Fruit fly (Drosophila melanogaster): ENCODE results near the gene Sol1.

Gene Sol1

dm6 chr3R:12422379-12422975 is 36.4 kb downstream of the Sol1 start, which contains the start of the genes Scgbeta and CG17202 (continued):
- TF ChIP-seq CG1529 (GFP tag; optimal IDR thresholded peaks at IDR 0.05) (no peak), CG31441 (GFP tag; IDR thresholded peaks at IDR 0.05) (no peak), ERR (GFP tag; optimal IDR thresholded peaks at IDR 0.05) (no peak), Dll (GFP tag; IDR thresholded peaks at IDR 0.05; ENCODE audit: partially characterized antibody) (no peak), Med (GFP tag) (peak; percentile 69), CG33557 (GFP tag; optimal IDR thresholded peaks at IDR 0.05) (no peak), CG10462 (GFP tag; optimal IDR thresholded peaks at IDR 0.05) (no peak), CG15011 (GFP tag; optimal IDR thresholded peaks at IDR 0.05) (no peak), ems (GFP tag; optimal IDR thresholded peaks at IDR 0.05) (no peak), Aef1 (GFP tag; IDR thresholded peaks at IDR 0.05) (no peak), dan (GFP tag; IDR thresholded peaks at IDR 0.05) (no peak), hbn (GFP tag; IDR thresholded peaks at IDR 0.05; ENCODE audit: partially characterized antibody) (no peak), CG4617 (GFP tag; optimal IDR thresholded peaks at IDR 0.05; ENCODE audit: borderline replicate concordance) (peak; percentile 84), CG4360 (GFP tag; IDR thresholded peaks at IDR 0.05) (no peak), trem (tag; optimal IDR thresholded peaks at IDR 0.05) (peak; percentile 25), CG3726 (GFP tag; IDR thresholded peaks at IDR 0.05) (no peak), CG31388 (GFP tag; optimal IDR thresholded peaks at IDR 0.05) (no peak), Pdp1 (GFP tag; optimal IDR thresholded peaks at IDR 0.05) (no peak), CG4404 (GFP tag; IDR thresholded peaks at IDR 0.05) (no peak), C15 (GFP tag; IDR thresholded peaks at IDR 0.05) (no peak), CG9609 (GFP tag; optimal IDR thresholded peaks at IDR 0.05) (no peak), B-H1 (GFP tag; IDR thresholded peaks at IDR 0.05) (no peak), hkb (optimal IDR thresholded peaks at IDR 0.05) (no peak), hkb (GFP tag; IDR thresholded peaks at IDR 0.05) (no peak), CG8290 (GFP tag; optimal IDR thresholded peaks at IDR 0.05) (no peak), CG8290 (tag; optimal IDR thresholded peaks at IDR 0.05) (no peak), ara (GFP tag; IDR thresholded peaks at IDR 0.05) (no peak), CG4854 (GFP tag; optimal IDR thresholded peaks at IDR 0.05) (no peak), BEAF-32 (GFP tag; optimal IDR thresholded peaks at IDR 0.05) (peak; percentile 37), CG7271 (tag; optimal IDR thresholded peaks at IDR 0.05) (no peak), Lim3 (GFP tag; IDR thresholded peaks at IDR 0.05) (no peak), scrt (GFP tag; optimal IDR thresholded peaks at IDR 0.05) (no peak), CG4282 (GFP tag; optimal IDR thresholded peaks at IDR 0.05) (no peak), CG2202 (tag; optimal IDR thresholded peaks at IDR 0.05) (no peak), CG17385 (GFP tag; optimal IDR thresholded peaks at IDR 0.05) (no peak), CG1603 (tag; optimal IDR thresholded peaks at IDR 0.05) (no peak), tgo (GFP tag; IDR thresholded peaks at IDR 0.05) (no peak), CG7786 (GFP tag; optimal IDR thresholded peaks at IDR 0.05) (peak; percentile 3), CG3163 (GFP tag; optimal IDR thresholded peaks at IDR 0.05) (no peak), CG3407 (GFP tag; optimal IDR thresholded peaks at IDR 0.05) (no peak)

- TF ChIP-seq sr (GFP tag; IDR thresholded peaks at IDR 0.05) (peak; percentile 8; the same call in 1 of the 3 replicates), CG6791 (GFP tag; IDR thresholded peaks at IDR 0.05; ENCODE audit: partially characterized antibody) (0 out of 3 replicates have a peak, but pooled peaks have one; percentile 34), oc (tag; optimal IDR thresholded peaks at IDR 0.05) (no peak), Med (GFP tag) (peak; percentile 30), dimm (GFP tag; IDR thresholded peaks at IDR 0.05) (no peak), Ets65A (GFP tag) (peak; percentile 44)
These were observed 37.9 kb downstream of the Sol1 start for dm6 chr3R:12423997-12424396.

All from whole organism, embryonic.